Fruit fly (Drosophila melanogaster) whole organism, embryonic: ENCODE results near the gene mAChR-C.

Experiments
- Adf1 ChIP-seq: fragments of 200-800 bp; sonication (Bioruptor generic); IDR thresholded peaks from 2 replicates; pipeline ENCODE4 v1.3.6; 2022; ENCODE audit warnings: missing biosample characterization, missing genetic modification characterization
- Atf3 ChIP-seq: fragments of 200-800 bp; sonication (Bioruptor generic); optimal IDR thresholded peaks from 3 replicates; lab custom pipeline; 2016; ENCODE audit warnings: missing biosample characterization, missing genetic modification characterization
- CG10431 ChIP-seq: fragments of 200-800 bp; sonication (Bioruptor generic); optimal IDR thresholded peaks from 3 replicates; lab custom pipeline; 2018; ENCODE audit warnings: missing biosample characterization, mild to moderate bottlenecking, missing genetic modification characterization
- CG11085 ChIP-seq: fragments of 200-800 bp; sonication (Bioruptor generic); IDR thresholded peaks from 2 replicates; pipeline ENCODE4 v1.3.6; 2022; ENCODE audit warnings: missing biosample characterization, missing genetic modification characterization
- CG11695 ChIP-seq: fragments of 200-800 bp; sonication (Bioruptor generic); IDR thresholded peaks from 3 replicates; pipeline ENCODE4 v1.3.6; 2022; ENCODE audit warnings: missing biosample characterization, missing genetic modification characterization
- CG11723 ChIP-seq: fragments of 200-800 bp; sonication (Bioruptor generic); optimal IDR thresholded peaks from 2 replicates; lab custom pipeline; 2017; ENCODE audit warnings: missing biosample characterization, mild to moderate bottlenecking, missing genetic modification characterization
- CG13123 ChIP-seq: fragments of 200-800 bp; sonication (Bioruptor generic); optimal IDR thresholded peaks from 2 replicates; lab custom pipeline; 2016; ENCODE audit warnings: missing biosample characterization, missing genetic modification characterization
- CG13287 ChIP-seq: fragments of 200-800 bp; sonication (Bioruptor generic); IDR thresholded peaks from 2 replicates; pipeline ENCODE4 v1.3.6; 2022; ENCODE audit warnings: missing biosample characterization, missing genetic modification characterization; ENCODE audit not compliant: partially characterized antibody
- CG15479 ChIP-seq: fragments of 200-800 bp; sonication (Bioruptor generic); optimal IDR thresholded peaks from 3 replicates; lab custom pipeline; 2019; ENCODE audit warnings: missing biosample characterization, mild to moderate bottlenecking, missing genetic modification characterization, moderate library complexity
- CG17361 ChIP-seq: fragments of 200-800 bp; sonication (Bioruptor generic); IDR thresholded peaks from 3 replicates; pipeline ENCODE4 v1.3.6; 2022; ENCODE audit warnings: missing biosample characterization, missing genetic modification characterization
- CG2120 ChIP-seq: fragments of 200-800 bp; sonication (Bioruptor generic); optimal IDR thresholded peaks from 3 replicates; lab custom pipeline; 2016; ENCODE audit warnings: missing biosample characterization, missing genetic modification characterization
- CG2199 ChIP-seq: fragments of 200-800 bp; sonication (Bioruptor generic); IDR thresholded peaks from 3 replicates; pipeline ENCODE4 v1.3.6; 2022; ENCODE audit warnings: missing biosample characterization, missing genetic modification characterization
- CG2712 ChIP-seq: fragments of 200-800 bp; optimal IDR thresholded peaks from 3 replicates; lab custom pipeline; 2019; ENCODE audit warnings: missing biosample characterization, mild to moderate bottlenecking, missing genetic modification characterization, moderate library complexity
- CG34422 ChIP-seq: fragments of 200-800 bp; sonication (Bioruptor generic); IDR thresholded peaks from 3 replicates; pipeline ENCODE4 v1.3.6; 2022; ENCODE audit warnings: missing biosample characterization, missing genetic modification characterization
- CG3995 ChIP-seq: fragments of 200-800 bp; sonication (Bioruptor generic); optimal IDR thresholded peaks from 3 replicates; lab custom pipeline; 2016; ENCODE audit warnings: missing biosample characterization, missing genetic modification characterization
- CG42726 ChIP-seq: fragments of 200-800 bp; sonication (Bioruptor generic); IDR thresholded peaks from 2 replicates; pipeline ENCODE4 v1.3.6; 2022; ENCODE audit warnings: missing biosample characterization, missing genetic modification characterization; ENCODE audit not compliant: partially characterized antibody
- CG7963 ChIP-seq: fragments of 200-800 bp; sonication (Bioruptor generic); IDR thresholded peaks from 3 replicates; pipeline ENCODE4 v1.3.6; 2022; ENCODE audit warnings: missing biosample characterization, missing genetic modification characterization; ENCODE audit not compliant: partially characterized antibody
- D ChIP-seq, 2 experiments: fragments of 200-800 bp in 1 of 2; fragments of >200 bp in 1 of 2; sonication (Bioruptor generic) in 1 of 2; optimal IDR thresholded peaks; 2 replicates in 1 of 2; 3 replicates in 1 of 2; lab custom pipeline; 2017; ENCODE audit warnings: mild to moderate bottlenecking in 1 of 2, missing biosample characterization in 1 of 2, missing genetic modification characterization in 1 of 2, missing genetic modification reagents in 1 of 2
- Dip3 ChIP-seq: fragments of 200-800 bp; sonication (Bioruptor generic); optimal IDR thresholded peaks from 3 replicates; lab custom pipeline; 2016; ENCODE audit warnings: missing biosample characterization, missing genetic modification characterization
- E2f1 ChIP-seq: fragments of 200-800 bp; sonication (Bioruptor generic); IDR thresholded peaks from 2 replicates; pipeline ENCODE4 v1.3.6; 2022; ENCODE audit warnings: missing biosample characterization, missing genetic modification characterization
- Hey ChIP-seq: fragments of 200-800 bp; sonication (Bioruptor generic); optimal IDR thresholded peaks from 3 replicates; lab custom pipeline; 2018; ENCODE audit warnings: missing biosample characterization, mild to moderate bottlenecking, missing genetic modification characterization
- HmgD ChIP-seq: fragments of 200-800 bp; sonication (Bioruptor generic); optimal IDR thresholded peaks from 3 replicates; lab custom pipeline; 2016; ENCODE audit warnings: missing biosample characterization, missing genetic modification characterization
- HmgZ ChIP-seq: fragments of 200-800 bp; sonication (Bioruptor generic); optimal IDR thresholded peaks from 2 replicates; lab custom pipeline; 2018; ENCODE audit warnings: missing biosample characterization, mild to moderate bottlenecking, missing genetic modification characterization
- Hr51 ChIP-seq, 2 experiments: fragments of 200-800 bp; sonication (Bioruptor generic); optimal IDR thresholded peaks; 2 replicates in 1 of 2; 3 replicates in 1 of 2; lab custom pipeline; 2016 to 2018; ENCODE audit warnings: missing biosample characterization in 2 of 2, missing genetic modification characterization in 2 of 2, mild to moderate bottlenecking in 1 of 2, moderate library complexity in 1 of 2
- Hsf ChIP-seq: fragments of 200-800 bp; sonication (Bioruptor generic); optimal IDR thresholded peaks from 3 replicates; lab custom pipeline; 2016; ENCODE audit warnings: missing biosample characterization, missing genetic modification characterization
- MBD-R2 ChIP-seq: fragments of 200-800 bp; sonication (Bioruptor generic); IDR thresholded peaks from 2 replicates; pipeline ENCODE4 v1.3.6; 2022; ENCODE audit warnings: missing biosample characterization, missing genetic modification characterization
- NC2α ChIP-seq: fragments of 200-800 bp; sonication (Bioruptor generic); optimal IDR thresholded peaks from 2 replicates; lab custom pipeline; 2016; ENCODE audit warnings: missing biosample characterization, missing genetic modification characterization
- Nf-YB ChIP-seq: fragments of 200-800 bp; sonication (Bioruptor generic); optimal IDR thresholded peaks from 3 replicates; lab custom pipeline; 2019; ENCODE audit warnings: missing biosample characterization, mild to moderate bottlenecking, missing genetic modification characterization, moderate library complexity
- Oli ChIP-seq: fragments of 200-800 bp; sonication (Bioruptor generic); optimal IDR thresholded peaks from 2 replicates; lab custom pipeline; 2018; ENCODE audit warnings: missing biosample characterization, mild to moderate bottlenecking, missing genetic modification characterization, moderate library complexity
- Optix ChIP-seq: fragments of 200-800 bp; sonication (Bioruptor generic); IDR thresholded peaks from 3 replicates; pipeline ENCODE4 v1.3.6; 2022; ENCODE audit warnings: missing biosample characterization, missing genetic modification characterization
- Ravus ChIP-seq: fragments of 200-800 bp; sonication (Bioruptor generic); IDR thresholded peaks from 2 replicates; pipeline ENCODE4 v1.3.6; 2022; ENCODE audit warnings: missing biosample characterization, missing genetic modification characterization
- Scr ChIP-seq: fragments of 200-800 bp; sonication (Bioruptor generic); IDR thresholded peaks from 2 replicates; pipeline ENCODE4 v1.3.6; 2022; ENCODE audit warnings: missing biosample characterization, missing genetic modification characterization; ENCODE audit not compliant: partially characterized antibody
- Six4 ChIP-seq: fragments of 200-800 bp; sonication (Bioruptor generic); optimal IDR thresholded peaks from 2 replicates; lab custom pipeline; 2016; ENCODE audit warnings: missing biosample characterization, missing genetic modification characterization
- YL-1 ChIP-seq: fragments of 200-800 bp; sonication (Bioruptor generic); optimal IDR thresholded peaks from 3 replicates; lab custom pipeline; 2017; ENCODE audit warnings: missing biosample characterization, mild to moderate bottlenecking, missing genetic modification characterization
- ase ChIP-seq: fragments of 200-800 bp; sonication (Bioruptor generic); IDR thresholded peaks from 3 replicates; pipeline ENCODE4 v1.3.6; 2022; ENCODE audit warnings: missing biosample characterization, missing genetic modification characterization
- chn ChIP-seq: fragments of 200-800 bp; sonication (Bioruptor generic); optimal IDR thresholded peaks from 2 replicates; lab custom pipeline; 2016; ENCODE audit warnings: missing biosample characterization, missing genetic modification characterization
- disco-r ChIP-seq: fragments of 200-800 bp; sonication (Bioruptor generic); optimal IDR thresholded peaks from 2 replicates; lab custom pipeline; 2016; ENCODE audit warnings: missing biosample characterization, missing genetic modification characterization
- gem ChIP-seq: fragments of 200-800 bp; sonication (Bioruptor generic); optimal IDR thresholded peaks from 2 replicates; lab custom pipeline; 2019; ENCODE audit warnings: missing biosample characterization, mild to moderate bottlenecking, missing genetic modification characterization, moderate library complexity
- ham ChIP-seq: fragments of 200-800 bp; sonication (Bioruptor generic); IDR thresholded peaks from 2 replicates; pipeline ENCODE4 v1.3.6; 2022; ENCODE audit warnings: missing biosample characterization, missing genetic modification characterization
- lab ChIP-seq: fragments of 200-800 bp; sonication (Bioruptor generic); optimal IDR thresholded peaks from 3 replicates; lab custom pipeline; 2017; ENCODE audit warnings: missing biosample characterization, missing genetic modification characterization, mild to moderate bottlenecking, moderate library complexity, missing genetic modification reagents
- pan ChIP-seq, 4 experiments: fragments of >200 bp in 3 of 4; fragments of 200-800 bp in 1 of 4; sonication (Bioruptor generic) in 1 of 4; optimal IDR thresholded peaks in 3 of 4; IDR thresholded peaks in 1 of 4; 2 replicates each; pipeline versions ENCODE4 v1.3.6 to Lab custom; 2017 to 2022; ENCODE audit warnings: missing biosample characterization in 2 of 4, missing genetic modification characterization in 2 of 4, mixed read lengths in 1 of 4
- prd ChIP-seq, 3 experiments: fragments of >200 bp in 2 of 3; fragments of 200-800 bp in 1 of 3; sonication (Bioruptor generic) in 1 of 3; optimal IDR thresholded peaks in 2 of 3; IDR thresholded peaks in 1 of 3; 2 replicates in 2 of 3; 3 replicates in 1 of 3; pipeline versions ENCODE4 v1.3.6 to Lab custom; 2017 to 2022; ENCODE audit warnings: missing biosample characterization in 1 of 3, missing genetic modification characterization in 1 of 3
- ranshi ChIP-seq: fragments of 200-800 bp; sonication (Bioruptor generic); IDR thresholded peaks from 2 replicates; pipeline ENCODE4 v1.3.6; 2022; ENCODE audit warnings: missing biosample characterization, missing genetic modification characterization
- rib ChIP-seq: fragments of 200-800 bp; sonication (Bioruptor generic); IDR thresholded peaks from 2 replicates; pipeline ENCODE4 v1.3.6; 2022; ENCODE audit warnings: missing biosample characterization, missing genetic modification characterization
- scrt ChIP-seq: fragments of 200-800 bp; sonication (Bioruptor generic); optimal IDR thresholded peaks from 2 replicates; lab custom pipeline; 2018; ENCODE audit warnings: missing biosample characterization, mild to moderate bottlenecking, missing genetic modification characterization, moderate library complexity
- slbo ChIP-seq: fragments of 200-800 bp; sonication (Bioruptor generic); IDR thresholded peaks from 2 replicates; pipeline ENCODE4 v1.3.6; 2022; ENCODE audit warnings: missing biosample characterization, missing genetic modification characterization
- tna ChIP-seq: fragments of 200-800 bp; sonication (Bioruptor generic); IDR thresholded peaks from 2 replicates; pipeline ENCODE4 v1.3.6; 2022; ENCODE audit warnings: missing biosample characterization, missing genetic modification characterization; ENCODE audit not compliant: partially characterized antibody
- trh ChIP-seq: fragments of 200-800 bp; sonication (Bioruptor generic); optimal IDR thresholded peaks from 2 replicates; lab custom pipeline; 2016; ENCODE audit warnings: missing biosample characterization, missing genetic modification characterization

mAChR-C gene

dm6 chrX:6800726-6801296 is 31.7 kb downstream of the mAChR-C start:
- TF ChIP-seq CG11723 (GFP tag; lab: Kevin White, UChicago) = no peak
- no peak for TF ChIP-seq Ravus (GFP tag; lab: Robert Waterston, UW)
- TF ChIP-seq Hr51 (GFP tag; optimal IDR thresholded peaks at IDR 0.05; lab: Kevin White, UChicago) = peak in 1 of 2 experiments; percentile 61
- peak; percentile 9 for TF ChIP-seq Six4
- TF ChIP-seq disco-r (GFP tag; lab: Kevin White, UChicago) = no peak
- TF ChIP-seq Hey (tag; lab: Kevin White, UChicago) = no peak
- TF ChIP-seq Adf1 = peak; percentile 78
- TF ChIP-seq trh (GFP tag; lab: Kevin White, UChicago) = no peak
- TF ChIP-seq ase (GFP tag; lab: Robert Waterston, UW) = no peak
- TF ChIP-seq CG7963 = no peak
- peak; percentile 32; the same call in 1 of the 2 replicates for TF ChIP-seq slbo
- TF ChIP-seq gem (tag; lab: Kevin White, UChicago) = peak; percentile 68
- TF ChIP-seq ham (GFP tag; lab: Robert Waterston, UW) = no peak
- no peak for TF ChIP-seq CG15479 (GFP tag; lab: Kevin White, UChicago)
- no peak for TF ChIP-seq Atf3 (GFP tag; lab: Kevin White, UChicago)
- TF ChIP-seq chn (GFP tag; lab: Kevin White, UChicago) = no peak
- no peak for TF ChIP-seq tna (GFP tag; lab: Robert Waterston, UW)
- TF ChIP-seq HmgZ (tag; lab: Kevin White, UChicago) = peak; percentile 38
- no peak for TF ChIP-seq D (optimal IDR thresholded peaks at IDR 0.05; lab: Kevin White, UChicago)
- no peak for TF ChIP-seq D (GFP tag; optimal IDR thresholded peaks at IDR 0.05; lab: Kevin White, UChicago)
- peak; percentile 62 for TF ChIP-seq lab (GFP tag; lab: Kevin White, UChicago)
- no peak for TF ChIP-seq CG42726 (GFP tag; lab: Robert Waterston, UW)
- TF ChIP-seq ranshi = no peak
- 0 out of 3 replicates have a peak, but pooled peaks have one; percentile 56 for TF ChIP-seq CG34422 (GFP tag; lab: Robert Waterston, UW)
- TF ChIP-seq CG2712 (tag; lab: Kevin White, UChicago) = peak; percentile 41
- no peak for TF ChIP-seq CG11085
- peak; percentile 55; the same call in 2 of the 3 replicates for TF ChIP-seq CG17361
- TF ChIP-seq scrt (GFP tag; lab: Kevin White, UChicago) = peak; percentile 40
- TF ChIP-seq MBD-R2 (GFP tag; lab: Robert Waterston, UW) = peak; percentile 18; the same call in 1 of the 2 replicates
- TF ChIP-seq NC2α (GFP tag; lab: Kevin White, UChicago) = no peak
- TF ChIP-seq CG3995 (GFP tag; lab: Kevin White, UChicago) = peak; percentile 2
- TF ChIP-seq CG11695 (GFP tag; lab: Robert Waterston, UW) = 0 out of 3 replicates have a peak, but pooled peaks have one; percentile 6
- no peak for TF ChIP-seq YL-1 (GFP tag; lab: Kevin White, UChicago)
- TF ChIP-seq Optix (GFP tag; lab: Robert Waterston, UW) = 0 out of 3 replicates have a peak, but pooled peaks have one; percentile 25
- TF ChIP-seq CG13287 = peak; percentile 34; the same call in 1 of the 2 replicates
- TF ChIP-seq rib (GFP tag; lab: Robert Waterston, UW) = peak; percentile 68
- TF ChIP-seq CG10431 (GFP tag; lab: Kevin White, UChicago) = no peak
- no peak for TF ChIP-seq Nf-YB
- TF ChIP-seq Oli (tag; lab: Kevin White, UChicago) = peak; percentile 46
- no peak for TF ChIP-seq Dip3 (GFP tag; lab: Kevin White, UChicago)
- no peak for TF ChIP-seq prd (optimal IDR thresholded peaks at IDR 0.05; lab: Kevin White, UChicago)
- peak; percentile 52; the same call in 2 of the 3 replicates for TF ChIP-seq prd (GFP tag; IDR thresholded peaks at IDR 0.05; lab: Robert Waterston, UW)
- 0 out of 2 replicates have a peak, but pooled peaks have one; percentile 8 for TF ChIP-seq E2f1 (GFP tag; lab: Robert Waterston, UW)
- TF ChIP-seq Scr (GFP tag; lab: Robert Waterston, UW) = no peak
- no peak for TF ChIP-seq HmgD (GFP tag; lab: Kevin White, UChicago)
- no peak for TF ChIP-seq pan (optimal IDR thresholded peaks at IDR 0.05; lab: Kevin White, UChicago)
- peak in 1 of 2 experiments; percentile 30 for TF ChIP-seq pan (GFP tag; optimal IDR thresholded peaks at IDR 0.05 in 1 of 2, IDR thresholded peaks at IDR 0.05 in 1 of 2)
- TF ChIP-seq CG2199 = peak; percentile 98
- no peak for TF ChIP-seq Hsf (GFP tag; lab: Kevin White, UChicago)
- TF ChIP-seq CG2120 (GFP tag; lab: Kevin White, UChicago) = peak; percentile 35
- no peak for TF ChIP-seq CG13123 (GFP tag; lab: Kevin White, UChicago)
